Fruit fly (Drosophila melanogaster) whole organism, wandering third instar larva: ENCODE measurements around the gene CG10405.

Experiments
- Abd-B ChIP-seq: fragments of >200 bp; optimal IDR thresholded peaks from 2 replicates; lab custom pipeline; 2017; ENCODE audit warnings: missing biosample characterization, missing genetic modification characterization
- CG32264 ChIP-seq: fragments of 200-800 bp; sonication (Bioruptor generic); optimal IDR thresholded peaks from 2 replicates; lab custom pipeline; 2016; ENCODE audit warnings: missing biosample characterization, missing genetic modification characterization
- CG9705 ChIP-seq: fragments of 200-800 bp; sonication (Bioruptor generic); optimal IDR thresholded peaks from 2 replicates; lab custom pipeline; 2018; ENCODE audit warnings: missing biosample characterization, mild to moderate bottlenecking, missing genetic modification characterization
- CrebA ChIP-seq: fragments of 200-800 bp; sonication (Bioruptor generic); optimal IDR thresholded peaks from 2 replicates; lab custom pipeline; 2016; ENCODE audit warnings: missing biosample characterization, mild to moderate bottlenecking, missing genetic modification characterization, borderline replicate concordance
- Dfd ChIP-seq: fragments of >200 bp; optimal IDR thresholded peaks from 2 replicates; lab custom pipeline; 2017; ENCODE audit warnings: missing biosample characterization, missing genetic modification characterization
- HLH106 ChIP-seq: fragments of 200-800 bp; optimal IDR thresholded peaks from 3 replicates; lab custom pipeline; 2019; ENCODE audit warnings: missing biosample characterization, mild to moderate bottlenecking, missing genetic modification characterization, moderate library complexity
- Hr78 ChIP-seq: fragments of >200 bp; optimal IDR thresholded peaks from 2 replicates; lab custom pipeline; 2017; ENCODE audit warnings: missing biosample characterization, missing genetic modification characterization
- Hr83 ChIP-seq: fragments of 200-300 bp; sonication (Bioruptor generic); optimal IDR thresholded peaks from 2 replicates; lab custom pipeline; 2016; ENCODE audit warnings: missing biosample characterization, mild to moderate bottlenecking, missing genetic modification characterization, moderate library complexity; ENCODE audit not compliant: poor library complexity, severe bottlenecking
- Jra ChIP-seq: sonication (Bioruptor generic); optimal IDR thresholded peaks from 2 replicates; lab custom pipeline; 2016; ENCODE audit warnings: missing biosample characterization, missing genetic modification characterization
- Mio ChIP-seq: sonication (Bioruptor generic); optimal IDR thresholded peaks from 2 replicates; lab custom pipeline; 2016; ENCODE audit warnings: missing biosample characterization, missing genetic modification characterization
- N ChIP-seq: fragments of >200 bp; optimal IDR thresholded peaks from 2 replicates; lab custom pipeline; 2018; ENCODE audit warnings: missing biosample characterization, missing external identifiers, missing genetic modification characterization
- OdsH ChIP-seq: fragments of 200-800 bp; sonication (Bioruptor generic); optimal IDR thresholded peaks from 2 replicates; lab custom pipeline; 2016; ENCODE audit warnings: missing biosample characterization, mild to moderate bottlenecking, missing genetic modification characterization
- Sp1 ChIP-seq: fragments of 200-800 bp; sonication (Bioruptor generic); optimal IDR thresholded peaks from 3 replicates; lab custom pipeline; 2019; ENCODE audit warnings: missing biosample characterization, mild to moderate bottlenecking, missing genetic modification characterization, moderate library complexity
- Vsx2 ChIP-seq: fragments of 200-300, 225-300 bp; sonication (Bioruptor generic); optimal IDR thresholded peaks from 2 replicates; lab custom pipeline; 2018; ENCODE audit warnings: missing biosample characterization, missing genetic modification characterization; ENCODE audit not compliant: partially characterized antibody
- br ChIP-seq: fragments of 200-800 bp; sonication (Bioruptor generic); optimal IDR thresholded peaks from 2 replicates; lab custom pipeline; 2016; ENCODE audit warnings: missing biosample characterization, missing genetic modification characterization
- brk ChIP-seq: fragments of 200-800 bp; sonication (Bioruptor generic); optimal IDR thresholded peaks from 2 replicates; lab custom pipeline; 2016; ENCODE audit warnings: missing biosample characterization, mild to moderate bottlenecking, missing genetic modification characterization
- dl ChIP-seq, 2 experiments: fragments of 175-275, 200-275 bp in 1 of 2; fragments of 200-275 bp in 1 of 2; sonication (Bioruptor generic); optimal IDR thresholded peaks; lab custom pipeline; 2018; ENCODE audit warnings: mild to moderate bottlenecking in 2 of 2, missing biosample characterization in 2 of 2, missing genetic modification characterization in 2 of 2, moderate library complexity in 2 of 2; ENCODE audit not compliant: partially characterized antibody in 2 of 2, insufficient read depth in 1 of 2
- dmrt93B ChIP-seq: fragments of 200-800 bp; sonication (Bioruptor generic); optimal IDR thresholded peaks from 2 replicates; lab custom pipeline; 2018; ENCODE audit warnings: missing biosample characterization, mild to moderate bottlenecking, missing genetic modification characterization
- ey ChIP-seq: fragments of 200-800 bp; sonication (Bioruptor generic); optimal IDR thresholded peaks from 2 replicates; lab custom pipeline; 2016; ENCODE audit warnings: missing biosample characterization, missing genetic modification characterization
- fru ChIP-seq: fragments of 200-800 bp; sonication (Bioruptor generic); optimal IDR thresholded peaks from 3 replicates; lab custom pipeline; 2016; ENCODE audit warnings: missing biosample characterization, mild to moderate bottlenecking, missing genetic modification characterization
- h ChIP-seq: fragments of 200-800 bp; sonication (Bioruptor generic); optimal IDR thresholded peaks from 3 replicates; lab custom pipeline; 2016; ENCODE audit warnings: missing biosample characterization, mild to moderate bottlenecking, missing genetic modification characterization
- jim ChIP-seq: fragments of 175-275, 200-325 bp; sonication (Bioruptor generic); optimal IDR thresholded peaks from 2 replicates; lab custom pipeline; 2016; ENCODE audit warnings: missing biosample characterization, mild to moderate bottlenecking, missing genetic modification characterization
- pan ChIP-seq: fragments of >200 bp; optimal IDR thresholded peaks from 2 replicates; lab custom pipeline; 2017
- psq ChIP-seq: fragments of 200-800 bp; sonication (Bioruptor generic); optimal IDR thresholded peaks from 3 replicates; lab custom pipeline; 2017; ENCODE audit warnings: missing biosample characterization, mild to moderate bottlenecking, missing genetic modification characterization, moderate library complexity
- rgr ChIP-seq: fragments of 200-800 bp; sonication (Bioruptor generic); optimal IDR thresholded peaks from 3 replicates; lab custom pipeline; 2016; ENCODE audit warnings: missing biosample characterization, mild to moderate bottlenecking, missing genetic modification characterization
- sage ChIP-seq: fragments of 200-800 bp; sonication (Bioruptor generic); optimal IDR thresholded peaks from 2 replicates; lab custom pipeline; 2016; ENCODE audit warnings: missing biosample characterization, mild to moderate bottlenecking, missing genetic modification characterization
- tai ChIP-seq: sonication (Bioruptor generic); optimal IDR thresholded peaks from 2 replicates; lab custom pipeline; 2016; ENCODE audit warnings: missing biosample characterization, missing genetic modification characterization
- usp ChIP-seq: fragments of >200 bp; optimal IDR thresholded peaks from 2 replicates; lab custom pipeline; 2017; ENCODE audit warnings: missing biosample characterization, missing genetic modification characterization
- woc ChIP-seq: sonication (Bioruptor generic); optimal IDR thresholded peaks from 2 replicates; lab custom pipeline; 2016; ENCODE audit warnings: missing biosample characterization, mild to moderate bottlenecking, missing genetic modification characterization

CG10405 gene

DNA sequence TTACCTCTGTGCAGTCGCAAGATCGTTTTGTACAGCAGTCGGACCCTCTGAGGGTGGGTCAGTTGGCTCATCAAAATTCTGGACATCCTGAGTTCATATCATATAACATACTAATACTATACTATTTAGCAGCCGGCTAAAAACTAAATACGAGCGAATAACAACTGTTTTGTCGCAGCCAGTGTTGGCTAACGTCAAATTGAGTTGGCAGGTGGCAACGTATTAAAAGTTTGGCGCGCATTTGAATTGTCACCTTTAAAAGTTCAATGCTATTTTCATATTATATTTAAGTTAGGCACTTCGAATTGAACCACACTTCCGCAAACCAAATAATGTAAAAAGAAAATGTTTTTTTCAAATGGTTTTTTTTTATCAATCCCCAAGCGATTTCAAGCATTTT is 28.0 kb downstream of the CG10405 start, which contains the start of gene Sdhaf3:
Gene Sdhaf3 (minus strand): TSS at position 177 of the 400 bp plus-strand sequence.
- peak; percentile 0 for TF ChIP-seq CG32264 (GFP tag; lab: Kevin White, UChicago)
- TF ChIP-seq sage (GFP tag; lab: Kevin White, UChicago) = peak; percentile 38
- TF ChIP-seq N (GFP tag; lab: Kevin White, UChicago) = no peak
- peak; percentile 3 for TF ChIP-seq OdsH (GFP tag; lab: Kevin White, UChicago)
- no peak for TF ChIP-seq tai
- TF ChIP-seq brk (GFP tag; lab: Kevin White, UChicago) = no peak
- no peak for TF ChIP-seq dl (GFP tag; optimal IDR thresholded peaks at IDR 0.05; lab: Kevin White, UChicago; ENCODE audit: insufficient read depth in 1 of 2, partially characterized antibody in 2 of 2)

dm6 chr3R:16483877-16484417 is 29.7 kb downstream of the CG10405 start, which contains the start of gene Der-2:
Der-2 (minus strand) TSS chr3R:16484223.
- TF ChIP-seq pan (lab: Kevin White, UChicago) (no peak), h (GFP tag; lab: Kevin White, UChicago) (peak; percentile 12), Hr83 (GFP tag; lab: Kevin White, UChicago) (peak; percentile 68), dl (GFP tag; optimal IDR thresholded peaks at IDR 0.05; lab: Kevin White, UChicago; ENCODE audit: insufficient read depth in 1 of 2, partially characterized antibody in 2 of 2) (no peak)

DNA sequence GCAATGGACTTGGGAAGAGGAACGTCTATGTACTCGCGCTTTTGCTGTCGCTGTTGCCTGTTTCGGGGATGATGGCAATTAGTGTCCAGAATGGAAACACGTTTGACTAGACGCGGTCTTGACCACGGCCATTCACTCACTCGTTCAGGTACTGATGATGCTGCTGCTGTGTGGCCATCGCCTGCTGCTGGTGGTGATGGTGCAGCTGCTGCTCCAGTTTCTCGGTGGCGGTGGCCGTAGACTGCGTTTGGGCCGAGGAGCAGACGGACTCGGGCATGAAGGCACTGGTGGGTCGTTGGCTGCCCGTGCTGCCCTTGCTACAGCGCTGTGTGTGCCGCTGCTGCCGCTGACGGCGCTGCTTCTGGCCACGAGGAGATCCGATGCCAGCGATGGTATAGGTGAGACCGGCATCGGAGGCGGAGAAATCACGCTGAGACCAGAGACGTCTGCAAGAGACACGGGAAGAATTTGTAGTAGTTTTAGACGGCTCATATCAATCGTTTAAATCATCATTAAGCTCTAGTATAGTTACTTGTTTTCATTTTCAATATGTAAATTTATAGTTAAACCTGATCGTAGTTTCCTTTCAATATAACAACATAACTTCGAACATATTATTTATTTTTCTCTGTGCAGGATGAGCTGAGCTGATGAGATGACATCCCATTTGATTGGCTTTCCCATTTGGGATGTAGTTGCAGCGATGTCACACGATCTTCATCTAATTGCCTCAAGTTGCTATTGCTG is 31.4 kb downstream of the CG10405 start:
- TF ChIP-seq Hr83 (GFP tag; lab: Kevin White, UChicago) (no peak), jim (GFP tag; lab: Kevin White, UChicago) (no peak), Sp1 (no peak), fru (no peak), Mio (GFP tag; lab: Kevin White, UChicago) (no peak), dl (GFP tag; optimal IDR thresholded peaks at IDR 0.05; lab: Kevin White, UChicago; ENCODE audit: insufficient read depth in 1 of 2, partially characterized antibody in 2 of 2) (no peak), rgr (no peak), usp (GFP tag; lab: Kevin White, UChicago) (no peak), HLH106 (tag; lab: Kevin White, UChicago) (no peak), brk (GFP tag; lab: Kevin White, UChicago) (no peak), Dfd (no peak), Hr78 (GFP tag; lab: Kevin White, UChicago) (no peak), br (no peak), ey (GFP tag; lab: Kevin White, UChicago) (no peak), woc (GFP tag; lab: Kevin White, UChicago) (no peak)

- TF ChIP-seq Jra (no peak), br (no peak), ey (GFP tag; lab: Kevin White, UChicago) (no peak), dmrt93B (GFP tag; lab: Kevin White, UChicago) (no peak), psq (GFP tag; lab: Kevin White, UChicago) (no peak), jim (GFP tag; lab: Kevin White, UChicago) (no peak), tai (no peak), fru (no peak), Mio (GFP tag; lab: Kevin White, UChicago) (no peak), Abd-B (GFP tag; lab: Kevin White, UChicago) (no peak), CG9705 (GFP tag; lab: Kevin White, UChicago) (no peak)
- TF ChIP-seq, all 38 proteins: peak for 0
These were observed 41.0 kb downstream of the CG10405 start, which contains the start of gene Cad89D for dm6 chr3R:16495322-16495721. Cad89D (minus strand) TSS chr3R:16495422.

DNA sequence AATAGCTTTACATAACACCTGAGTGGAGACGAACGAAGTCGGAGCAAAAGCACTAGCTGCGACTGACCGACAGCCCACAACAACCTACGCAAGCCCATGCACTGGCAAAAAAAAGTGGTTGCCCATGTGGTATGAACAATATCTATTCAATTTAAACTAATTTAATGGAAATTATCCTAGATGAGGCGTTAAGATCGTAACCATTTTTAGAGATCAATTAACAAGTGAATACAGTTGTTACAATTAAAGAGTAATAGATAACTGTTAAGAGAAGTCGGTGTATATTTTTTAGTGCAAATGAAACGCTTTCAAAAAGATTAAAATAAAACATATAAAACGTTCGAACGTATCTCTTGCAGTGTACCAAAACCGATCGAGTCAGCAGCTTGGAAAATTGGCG is 41.9 kb downstream of the CG10405 start:
- no peak for TF ChIP-seq Sp1
- TF ChIP-seq Hr78 (GFP tag; lab: Kevin White, UChicago) = no peak
- no peak for TF ChIP-seq usp (GFP tag; lab: Kevin White, UChicago)
- no peak for TF ChIP-seq Vsx2 (GFP tag; lab: Kevin White, UChicago)
- TF ChIP-seq rgr = no peak
- TF ChIP-seq N (GFP tag; lab: Kevin White, UChicago) = no peak
- TF ChIP-seq CrebA (GFP tag; lab: Kevin White, UChicago) = no peak
- peak; percentile 16 for TF ChIP-seq h (GFP tag; lab: Kevin White, UChicago)
